Worm (Caenorhabditis elegans): ENCODE data around the gene C25H3.14.

C25H3.14 gene

DNA sequence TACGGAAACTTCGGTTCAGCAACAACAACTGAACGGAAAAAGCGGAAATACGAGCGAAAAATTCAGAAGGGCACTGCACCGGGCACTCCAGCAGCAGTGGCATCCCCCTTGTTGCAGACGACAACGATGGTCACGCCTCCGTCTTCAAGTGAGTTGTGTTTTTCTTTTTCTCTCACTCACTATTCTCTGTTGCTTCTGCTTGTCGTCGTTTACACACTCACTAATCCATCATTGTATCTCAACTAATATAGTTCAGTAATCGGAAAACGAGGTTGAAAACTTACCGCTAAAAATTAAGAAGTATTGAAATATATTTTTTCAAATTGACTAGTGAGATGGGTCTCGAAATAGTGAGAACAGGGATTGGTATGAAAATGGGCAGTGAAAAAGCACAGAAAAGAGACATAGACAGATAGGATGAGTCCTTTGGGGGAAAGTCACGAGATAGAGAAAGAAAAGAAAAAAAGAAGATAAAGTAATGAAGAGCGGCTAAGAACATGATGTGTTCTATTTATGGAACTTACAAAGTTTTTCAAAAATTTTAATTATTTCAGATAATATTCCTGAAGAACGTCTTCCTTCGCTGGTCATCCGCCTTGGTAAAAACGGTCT is 31.6 kb upstream of the C25H3.14 start (continued):
- TF ChIP-seq lin-13 (GFP tag; optimal IDR thresholded peaks at IDR 0.05), result no peak
- TF ChIP-seq ceh-8 (GFP tag; optimal IDR thresholded peaks at IDR 0.05), result no peak
- TF ChIP-seq jun-1 (tag; optimal IDR thresholded peaks at IDR 0.05), result no peak
- TF ChIP-seq vab-15 (tag; optimal IDR thresholded peaks at IDR 0.05), result no peak
- no peak for TF ChIP-seq ztf-11 (tag; optimal IDR thresholded peaks at IDR 0.05)
- TF ChIP-seq unc-62 (GFP tag; optimal IDR thresholded peaks at IDR 0.05), result no peak
- no peak for TF ChIP-seq aly-2 (tag; optimal IDR thresholded peaks at IDR 0.05)
- no peak for TF ChIP-seq tbx-2 (tag; optimal IDR thresholded peaks at IDR 0.05)
- TF ChIP-seq fkh-8 (tag; optimal IDR thresholded peaks at IDR 0.05), result no peak
- peak; percentile 59 for TF ChIP-seq blmp-1 (tag; optimal IDR thresholded peaks at IDR 0.05)
- TF ChIP-seq ceh-90 (tag; optimal IDR thresholded peaks at IDR 0.05), result no peak
- no peak for TF ChIP-seq fos-1 (tag; optimal IDR thresholded peaks at IDR 0.05)
- no peak for TF ChIP-seq C16A3.4 (tag; optimal IDR thresholded peaks at IDR 0.05)
- peak; percentile 2 for TF ChIP-seq xbp-1 (tag; optimal IDR thresholded peaks at IDR 0.05)
- TF ChIP-seq unc-130 (tag; optimal IDR thresholded peaks at IDR 0.05), result no peak
- TF ChIP-seq C04F5.9 (tag; optimal IDR thresholded peaks at IDR 0.05), result no peak
- TF ChIP-seq C34B4.2 (tag; optimal IDR thresholded peaks at IDR 0.05), result no peak
- no peak for TF ChIP-seq elt-2 (tag; optimal IDR thresholded peaks at IDR 0.05)
- no peak for TF ChIP-seq egl-27 (tag; optimal IDR thresholded peaks at IDR 0.05)
- no peak for TF ChIP-seq pax-3 (tag; optimal IDR thresholded peaks at IDR 0.05)
- no peak for TF ChIP-seq nhr-11 (tag; optimal IDR thresholded peaks at IDR 0.05)
- peak; percentile 24 for TF ChIP-seq nhr-47 (tag; optimal IDR thresholded peaks at IDR 0.05)
- TF ChIP-seq snpc-4 (tag; optimal IDR thresholded peaks at IDR 0.05), result no peak
- no peak for TF ChIP-seq hlh-17 (GFP tag; optimal IDR thresholded peaks at IDR 0.05; ENCODE audit: borderline replicate concordance)
- TF ChIP-seq grh-1 (GFP tag; IDR thresholded peaks at IDR 0.05), result no peak
- no peak for TF ChIP-seq F16B12.6 (tag; optimal IDR thresholded peaks at IDR 0.05)
- TF ChIP-seq nhr-20 (tag; optimal IDR thresholded peaks at IDR 0.05), result peak; percentile 0
- no peak for TF ChIP-seq ceh-63 (GFP tag; optimal IDR thresholded peaks at IDR 0.05)
- peak; percentile 55 for TF ChIP-seq lin-14 (GFP tag; optimal IDR thresholded peaks at IDR 0.05)
- TF ChIP-seq alr-1 (tag; optimal IDR thresholded peaks at IDR 0.05; ENCODE audit: borderline replicate concordance), result no peak
- TF ChIP-seq aha-1 (tag; optimal IDR thresholded peaks at IDR 0.05), result no peak
- no peak for TF ChIP-seq sptf-1 (tag; optimal IDR thresholded peaks at IDR 0.05)
- no peak for TF ChIP-seq nhr-84 (tag; optimal IDR thresholded peaks at IDR 0.05)
- no peak for TF ChIP-seq nhr-77 (tag; optimal IDR thresholded peaks at IDR 0.05)
- no peak for TF ChIP-seq nhr-85 (tag)
- TF ChIP-seq mab-9 (GFP tag; IDR thresholded peaks at IDR 0.05), result no peak
- TF ChIP-seq nhr-237 (tag; optimal IDR thresholded peaks at IDR 0.05), result no peak
- no peak for TF ChIP-seq unc-86 (tag; optimal IDR thresholded peaks at IDR 0.05)
- no peak for TF ChIP-seq nhr-28 (tag; optimal IDR thresholded peaks at IDR 0.05)
- TF ChIP-seq ceh-82 (tag; optimal IDR thresholded peaks at IDR 0.05), result no peak
- no peak for TF ChIP-seq sox-4 (tag; optimal IDR thresholded peaks at IDR 0.05)
- TF ChIP-seq efl-3 (GFP tag; optimal IDR thresholded peaks at IDR 0.05), result no peak
- TF ChIP-seq zip-4 (GFP tag; optimal IDR thresholded peaks at IDR 0.05), result no peak
- TF ChIP-seq lir-3 (tag; optimal IDR thresholded peaks at IDR 0.05; ENCODE audit: poor library complexity), result no peak
- no peak for TF ChIP-seq rnt-1 (tag; optimal IDR thresholded peaks at IDR 0.05)
- TF ChIP-seq egl-13 (tag; optimal IDR thresholded peaks at IDR 0.05), result no peak
- TF ChIP-seq dpl-1 (GFP tag; optimal IDR thresholded peaks at IDR 0.05), result no peak
- no peak for TF ChIP-seq zag-1 (tag; optimal IDR thresholded peaks at IDR 0.05)
- TF ChIP-seq nhr-76 (tag; optimal IDR thresholded peaks at IDR 0.05), result no peak
- no peak for TF ChIP-seq pag-3 (tag; optimal IDR thresholded peaks at IDR 0.05; ENCODE audit: borderline replicate concordance, insufficient read depth)
- no peak for TF ChIP-seq mdl-1 (tag; optimal IDR thresholded peaks at IDR 0.05)
- TF ChIP-seq irx-1 (tag; optimal IDR thresholded peaks at IDR 0.05), result no peak
- no peak for TF ChIP-seq unc-98 (GFP tag; IDR thresholded peaks at IDR 0.05)

Measured in whole organism, L1 larva.